Fruit fly (Drosophila melanogaster): Measurements from ENCODE around the gene frj.

DNA sequence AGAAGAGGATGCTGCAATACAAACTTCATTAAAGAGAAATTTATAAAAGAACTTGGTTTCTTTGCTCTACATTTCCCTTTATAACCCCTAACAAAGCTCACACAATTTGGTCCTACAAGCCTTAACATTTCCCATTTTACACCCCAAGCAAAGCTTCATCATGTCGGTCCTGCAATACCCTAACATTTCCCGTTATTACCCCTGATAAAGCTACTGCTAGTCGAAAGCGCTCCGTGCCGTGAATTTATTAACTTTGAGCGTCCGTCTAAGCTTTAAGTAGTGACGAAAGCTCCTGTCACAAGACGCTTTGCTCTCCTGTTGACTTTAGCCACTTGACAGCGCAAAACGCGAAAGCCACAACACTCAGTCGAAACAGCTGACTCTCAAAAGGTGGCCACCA is 43.9 kb upstream of the frj start, which contains the start of gene CG13982:
- no peak for TF ChIP-seq CG34367 (tag; optimal IDR thresholded peaks at IDR 0.05)
- no peak for TF ChIP-seq CG13204 (GFP tag; optimal IDR thresholded peaks at IDR 0.05)
- no peak for TF ChIP-seq Snoo (tag; optimal IDR thresholded peaks at IDR 0.05)
- TF ChIP-seq gl (tag; optimal IDR thresholded peaks at IDR 0.05): no peak
- no peak for TF ChIP-seq fd96Ca (GFP tag; IDR thresholded peaks at IDR 0.05)
- no peak for TF ChIP-seq CG4496 (GFP tag; IDR thresholded peaks at IDR 0.05)
- TF ChIP-seq EcR (GFP tag; optimal IDR thresholded peaks at IDR 0.05): no peak

Measured in whole organism, pupa.